Fruit fly (Drosophila melanogaster) whole organism, embryonic: ENCODE measurements around the gene CG42814.

Experiments
- ATbp ChIP-seq: fragments of 200-800 bp; sonication (Bioruptor generic); optimal IDR thresholded peaks from 2 replicates; lab custom pipeline; 2017; ENCODE audit warnings: missing biosample characterization, mild to moderate bottlenecking, missing genetic modification characterization, missing genetic modification reagents
- CG10274 ChIP-seq: fragments of 200-800 bp; sonication (Bioruptor generic); optimal IDR thresholded peaks from 3 replicates; lab custom pipeline; 2017; ENCODE audit warnings: missing biosample characterization, mild to moderate bottlenecking, missing genetic modification characterization
- CG10959 ChIP-seq: fragments of 200-800 bp; sonication (Bioruptor generic); IDR thresholded peaks from 2 replicates; pipeline ENCODE4 v1.3.6; 2022; ENCODE audit warnings: missing biosample characterization, missing genetic modification characterization
- CG11093 ChIP-seq: fragments of 200-800 bp; sonication (Bioruptor generic); IDR thresholded peaks from 3 replicates; pipeline ENCODE4 v1.3.6; 2022; ENCODE audit warnings: missing biosample characterization, missing genetic modification characterization
- CG11560 ChIP-seq: fragments of 200-800 bp; sonication (Bioruptor generic); IDR thresholded peaks from 3 replicates; pipeline ENCODE4 v1.3.6; 2022; ENCODE audit warnings: missing biosample characterization, missing genetic modification characterization
- CG12071 ChIP-seq: fragments of 200-800 bp; sonication (Bioruptor generic); optimal IDR thresholded peaks from 3 replicates; lab custom pipeline; 2018; ENCODE audit warnings: missing biosample characterization, mild to moderate bottlenecking, missing genetic modification characterization
- CG12104 ChIP-seq: fragments of 200-800 bp; sonication (Bioruptor generic); optimal IDR thresholded peaks from 3 replicates; lab custom pipeline; 2016; ENCODE audit warnings: missing biosample characterization, missing genetic modification characterization
- CG12219 ChIP-seq: fragments of 200-800 bp; sonication (Bioruptor generic); optimal IDR thresholded peaks from 3 replicates; lab custom pipeline; 2018; ENCODE audit warnings: missing biosample characterization, mild to moderate bottlenecking, missing genetic modification characterization
- CG12659 ChIP-seq: fragments of 200-800 bp; sonication (Bioruptor generic); optimal IDR thresholded peaks from 3 replicates; lab custom pipeline; 2017; ENCODE audit warnings: mild to moderate bottlenecking, missing biosample characterization, missing genetic modification reagents, missing genetic modification characterization
- CG12744 ChIP-seq: fragments of 200-800 bp; sonication (Bioruptor generic); optimal IDR thresholded peaks from 2 replicates; lab custom pipeline; 2016; ENCODE audit warnings: missing biosample characterization, missing genetic modification characterization
- CG15514 ChIP-seq: fragments of 200-800 bp; sonication (Bioruptor generic); optimal IDR thresholded peaks from 3 replicates; lab custom pipeline; 2017; ENCODE audit warnings: missing biosample characterization, missing genetic modification characterization, mild to moderate bottlenecking, moderate library complexity, missing genetic modification reagents
- CG17359 ChIP-seq: fragments of 200-800 bp; sonication (Bioruptor generic); optimal IDR thresholded peaks from 3 replicates; lab custom pipeline; 2018; ENCODE audit warnings: missing biosample characterization, mild to moderate bottlenecking, missing genetic modification characterization, moderate library complexity
- CG18764 ChIP-seq: fragments of 200-800 bp; sonication (Bioruptor generic); optimal IDR thresholded peaks from 3 replicates; lab custom pipeline; 2016; ENCODE audit warnings: missing biosample characterization, missing genetic modification characterization
- CG2875 ChIP-seq: fragments of 200-800 bp; sonication (Bioruptor generic); optimal IDR thresholded peaks from 2 replicates; lab custom pipeline; 2017; ENCODE audit warnings: missing biosample characterization, mild to moderate bottlenecking, missing genetic modification characterization, missing genetic modification reagents
- CG31388 ChIP-seq: fragments of 200-800 bp; sonication (Bioruptor generic); optimal IDR thresholded peaks from 2 replicates; lab custom pipeline; 2016; ENCODE audit warnings: missing biosample characterization, missing genetic modification characterization
- CG32532 ChIP-seq: fragments of 200-800 bp; sonication (Bioruptor generic); IDR thresholded peaks from 2 replicates; pipeline ENCODE4 v1.3.6; 2022; ENCODE audit warnings: missing biosample characterization, missing genetic modification characterization
- CG3281 ChIP-seq: fragments of 200-800 bp; sonication (Bioruptor generic); optimal IDR thresholded peaks from 3 replicates; lab custom pipeline; 2017; ENCODE audit warnings: missing biosample characterization, mild to moderate bottlenecking, missing genetic modification characterization
- CG34376 ChIP-seq: fragments of 200-800 bp; sonication (Bioruptor generic); optimal IDR thresholded peaks from 2 replicates; lab custom pipeline; 2018; ENCODE audit warnings: missing biosample characterization, mild to moderate bottlenecking, missing genetic modification characterization
- CG4617 ChIP-seq: fragments of 200-800 bp; sonication (Bioruptor generic); optimal IDR thresholded peaks from 3 replicates; lab custom pipeline; 2016; ENCODE audit warnings: missing biosample characterization, missing genetic modification characterization, borderline replicate concordance
- CG7372 ChIP-seq: fragments of 200-800 bp; sonication (Bioruptor generic); IDR thresholded peaks from 2 replicates; pipeline ENCODE4 v1.3.6; 2022; ENCODE audit warnings: missing biosample characterization, missing genetic modification characterization
- CG7928 ChIP-seq: fragments of 200-800 bp; sonication (Bioruptor generic); optimal IDR thresholded peaks from 2 replicates; lab custom pipeline; 2017; ENCODE audit warnings: missing biosample characterization, mild to moderate bottlenecking, missing genetic modification characterization
- CG8388 ChIP-seq: fragments of 200-800 bp; sonication (Bioruptor generic); optimal IDR thresholded peaks from 2 replicates; lab custom pipeline; 2019; ENCODE audit warnings: missing biosample characterization, mild to moderate bottlenecking, missing genetic modification characterization, moderate library complexity
- Hand ChIP-seq: fragments of 200-800 bp; sonication (Bioruptor generic); optimal IDR thresholded peaks from 2 replicates; lab custom pipeline; 2017; ENCODE audit warnings: mild to moderate bottlenecking, missing biosample characterization, missing genetic modification reagents, missing genetic modification characterization
- MBD-R2 ChIP-seq: fragments of 200-800 bp; sonication (Bioruptor generic); IDR thresholded peaks from 2 replicates; pipeline ENCODE4 v1.3.6; 2022; ENCODE audit warnings: missing biosample characterization, missing genetic modification characterization
- Max ChIP-seq: fragments of 200-800 bp; sonication (Bioruptor generic); optimal IDR thresholded peaks from 2 replicates; lab custom pipeline; 2016; ENCODE audit warnings: missing biosample characterization, mild to moderate bottlenecking, missing genetic modification characterization
- Mes4 ChIP-seq: fragments of 200-800 bp; sonication (Bioruptor generic); optimal IDR thresholded peaks from 2 replicates; lab custom pipeline; 2016; ENCODE audit warnings: missing biosample characterization, missing genetic modification characterization
- Mrtf ChIP-seq: fragments of 200-800 bp; sonication (Bioruptor generic); IDR thresholded peaks from 3 replicates; pipeline ENCODE4 v1.3.6; 2022; ENCODE audit warnings: missing biosample characterization, missing genetic modification characterization
- Tbp ChIP-seq: fragments of >200 bp; optimal IDR thresholded peaks from 2 replicates; lab custom pipeline; 2018; ENCODE audit warnings: missing biosample characterization, missing genetic modification characterization
- Xrp1 ChIP-seq: fragments of 200-800 bp; sonication (Bioruptor generic); IDR thresholded peaks from 2 replicates; pipeline ENCODE4 v1.3.6; 2022; ENCODE audit warnings: missing biosample characterization, missing genetic modification characterization
- ara ChIP-seq: fragments of 200-800 bp; sonication (Bioruptor generic); IDR thresholded peaks from 2 replicates; pipeline ENCODE4 v1.3.6; 2022; ENCODE audit warnings: missing biosample characterization, missing genetic modification characterization
- ash1 ChIP-seq: fragments of 200-800 bp; sonication (Bioruptor generic); optimal IDR thresholded peaks from 2 replicates; lab custom pipeline; 2018; ENCODE audit warnings: missing biosample characterization, mild to moderate bottlenecking, missing genetic modification characterization
- bowl ChIP-seq: fragments of 200-800 bp; sonication (Bioruptor generic); IDR thresholded peaks from 2 replicates; pipeline ENCODE4 v1.3.6; 2022; ENCODE audit warnings: missing biosample characterization, missing genetic modification characterization
- cato ChIP-seq: fragments of 200-800 bp; sonication (Bioruptor generic); optimal IDR thresholded peaks from 2 replicates; lab custom pipeline; 2016; ENCODE audit warnings: missing biosample characterization, missing genetic modification characterization, borderline replicate concordance
- danr ChIP-seq: fragments of 200-800 bp; sonication (Bioruptor generic); IDR thresholded peaks from 2 replicates; pipeline ENCODE4 v1.3.6; 2022; ENCODE audit warnings: missing biosample characterization, missing genetic modification characterization
- gce ChIP-seq: fragments of 200-800 bp; sonication (Bioruptor generic); IDR thresholded peaks from 3 replicates; pipeline ENCODE4 v1.3.6; 2022; ENCODE audit warnings: missing biosample characterization, missing genetic modification characterization
- gfzf ChIP-seq: fragments of 200-800 bp; sonication (Bioruptor generic); optimal IDR thresholded peaks from 2 replicates; lab custom pipeline; 2016; ENCODE audit warnings: missing biosample characterization, mild to moderate bottlenecking, missing genetic modification characterization, moderate library complexity
- grn ChIP-seq: fragments of 200-800 bp; sonication (Bioruptor generic); optimal IDR thresholded peaks from 3 replicates; lab custom pipeline; 2017; ENCODE audit warnings: missing biosample characterization, missing genetic modification characterization
- her ChIP-seq: fragments of 200-800 bp; sonication (Bioruptor generic); optimal IDR thresholded peaks from 2 replicates; lab custom pipeline; 2016; ENCODE audit warnings: missing biosample characterization, missing genetic modification characterization
- lmd ChIP-seq: fragments of 200-800 bp; sonication (Bioruptor generic); IDR thresholded peaks from 2 replicates; pipeline ENCODE4 v1.3.6; 2022; ENCODE audit warnings: missing biosample characterization, missing genetic modification characterization
- nmo ChIP-seq: fragments of 200-800 bp; sonication (Bioruptor generic); optimal IDR thresholded peaks from 2 replicates; lab custom pipeline; 2018; ENCODE audit warnings: missing biosample characterization, mild to moderate bottlenecking, missing genetic modification characterization, moderate library complexity
- pfk ChIP-seq: fragments of 200-800 bp; sonication (Bioruptor generic); optimal IDR thresholded peaks from 2 replicates; lab custom pipeline; 2018; ENCODE audit warnings: missing biosample characterization, mild to moderate bottlenecking, missing genetic modification characterization, moderate library complexity
- pum ChIP-seq: fragments of 200-800 bp; sonication (Bioruptor generic); optimal IDR thresholded peaks from 2 replicates; lab custom pipeline; 2016; ENCODE audit warnings: missing biosample characterization, missing genetic modification characterization
- pzg ChIP-seq: fragments of 200-800 bp; sonication (Bioruptor generic); optimal IDR thresholded peaks from 3 replicates; lab custom pipeline; 2018; ENCODE audit warnings: missing biosample characterization, mild to moderate bottlenecking, missing genetic modification characterization, moderate library complexity
- repo ChIP-seq: fragments of 200-800 bp; sonication (Bioruptor generic); optimal IDR thresholded peaks from 2 replicates; lab custom pipeline; 2016; ENCODE audit warnings: missing biosample characterization, missing genetic modification characterization
- run ChIP-seq: fragments of 200-800 bp; sonication (Bioruptor generic); optimal IDR thresholded peaks from 3 replicates; lab custom pipeline; 2018; ENCODE audit warnings: missing biosample characterization, mild to moderate bottlenecking, missing genetic modification characterization
- sim ChIP-seq: fragments of 200-800 bp; sonication (Bioruptor generic); IDR thresholded peaks from 2 replicates; pipeline ENCODE4 v1.3.6; 2022; ENCODE audit warnings: missing biosample characterization, missing genetic modification characterization
- sr ChIP-seq: fragments of 200-800 bp; sonication (Bioruptor generic); IDR thresholded peaks from 3 replicates; pipeline ENCODE4 v1.3.6; 2022; ENCODE audit warnings: missing biosample characterization, missing genetic modification characterization
- stwl ChIP-seq: fragments of 200-800 bp; sonication (Bioruptor generic); optimal IDR thresholded peaks from 3 replicates; lab custom pipeline; 2018; ENCODE audit warnings: missing biosample characterization, mild to moderate bottlenecking, missing genetic modification characterization, moderate library complexity
- tll ChIP-seq, 2 experiments: fragments of 200-800 bp in 1 of 2; fragments of >200 bp in 1 of 2; sonication (Bioruptor generic) in 1 of 2; optimal IDR thresholded peaks; 2 replicates each; lab custom pipeline; 2017 to 2019; ENCODE audit warnings: missing biosample characterization in 2 of 2, missing genetic modification characterization in 2 of 2, mild to moderate bottlenecking in 1 of 2, moderate library complexity in 1 of 2
- trem ChIP-seq: fragments of 200-800 bp; optimal IDR thresholded peaks from 3 replicates; lab custom pipeline; 2019; ENCODE audit warnings: missing biosample characterization, mild to moderate bottlenecking, missing genetic modification characterization, moderate library complexity
- vnd ChIP-seq: fragments of 200-800 bp; sonication (Bioruptor generic); IDR thresholded peaks from 3 replicates; pipeline ENCODE4 v1.3.6; 2022; ENCODE audit warnings: missing biosample characterization, missing genetic modification characterization; ENCODE audit not compliant: partially characterized antibody
- zf30C ChIP-seq: fragments of 200-800 bp; sonication (Bioruptor generic); optimal IDR thresholded peaks from 3 replicates; lab custom pipeline; 2018; ENCODE audit warnings: missing biosample characterization, mild to moderate bottlenecking, missing genetic modification characterization

Gene CG42814

DNA sequence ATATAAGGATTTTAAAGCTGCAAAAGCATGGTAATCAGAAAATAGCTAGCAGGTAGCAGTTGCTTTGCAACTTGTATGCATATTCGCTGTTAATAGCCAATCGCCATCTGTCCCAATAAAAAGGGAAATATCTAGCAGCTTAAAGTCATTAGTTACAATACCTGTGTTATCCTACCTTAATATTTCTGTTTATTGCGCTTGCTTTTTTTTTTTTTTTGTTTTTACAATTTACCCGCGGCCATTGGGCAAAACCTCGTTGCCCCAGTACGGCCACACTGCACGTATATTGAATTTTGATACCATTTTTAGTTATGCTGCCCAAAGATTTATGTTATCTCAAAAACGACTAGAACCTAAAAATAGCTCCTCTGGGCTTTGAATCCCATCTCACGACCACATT lies 43.0 kb upstream of the CG42814 start (continued):
- TF ChIP-seq CG34376 (GFP tag; lab: Kevin White, UChicago) (no peak), cato (GFP tag; lab: Kevin White, UChicago) (no peak), MBD-R2 (peak; percentile 52), CG12744 (GFP tag; lab: Kevin White, UChicago) (no peak), sr (no peak), grn (GFP tag; lab: Kevin White, UChicago) (no peak), CG12071 (GFP tag; lab: Kevin White, UChicago) (no peak), pum (no peak), CG32532 (GFP tag; lab: Robert Waterston, UW) (no peak), CG7372 (no peak), CG31388 (GFP tag; lab: Kevin White, UChicago) (no peak), gce (no peak), CG8388 (GFP tag; lab: Kevin White, UChicago) (no peak), Tbp (GFP tag; lab: Kevin White, UChicago) (no peak), CG12219 (GFP tag; lab: Kevin White, UChicago) (no peak), pfk (GFP tag; lab: Kevin White, UChicago) (no peak), sim (GFP tag; lab: Robert Waterston, UW) (no peak), trem (tag; lab: Kevin White, UChicago) (peak; percentile 41), Mes4 (no peak), pzg (GFP tag; lab: Kevin White, UChicago) (peak; percentile 7), zf30C (GFP tag; lab: Kevin White, UChicago) (no peak), CG10274 (GFP tag; lab: Kevin White, UChicago) (no peak), ash1 (GFP tag; lab: Kevin White, UChicago) (no peak), CG18764 (GFP tag; lab: Kevin White, UChicago) (no peak), CG11560 (tag; lab: Robert Waterston, UW) (no peak), lmd (GFP tag; lab: Robert Waterston, UW) (no peak), CG17359 (tag; lab: Kevin White, UChicago) (peak; percentile 36), bowl (GFP tag; lab: Robert Waterston, UW) (no peak), CG12104 (no peak), run (tag; lab: Kevin White, UChicago) (no peak), danr (GFP tag; lab: Robert Waterston, UW) (no peak), nmo (GFP tag; lab: Kevin White, UChicago) (no peak), repo (GFP tag; lab: Kevin White, UChicago) (no peak), CG3281 (GFP tag; lab: Kevin White, UChicago) (no peak), CG10959 (no peak), vnd (GFP tag; lab: Robert Waterston, UW) (no peak), tll (GFP tag; optimal IDR thresholded peaks at IDR 0.05; lab: Kevin White, UChicago) (no peak), ara (GFP tag; lab: Robert Waterston, UW) (no peak), CG15514 (GFP tag; lab: Kevin White, UChicago) (peak; percentile 22), her (no peak), gfzf (GFP tag; lab: Kevin White, UChicago) (peak; percentile 78), CG11093 (GFP tag; lab: Robert Waterston, UW) (no peak), ATbp (no peak), stwl (no peak), Max (GFP tag; lab: Kevin White, UChicago) (no peak), Hand (no peak), Mrtf (GFP tag; lab: Robert Waterston, UW) (no peak), CG7928 (no peak), CG2875 (GFP tag; lab: Kevin White, UChicago) (no peak), Xrp1 (GFP tag; lab: Robert Waterston, UW) (no peak), CG12659 (peak; percentile 4), CG4617 (GFP tag; lab: Kevin White, UChicago) (peak; percentile 37)
